Fruit fly (Drosophila melanogaster) whole organism, embryonic: ENCODE data around the gene CG10793.

Source experiments
- Atf6 ChIP-seq: fragments of 200-800 bp; sonication (Bioruptor generic); IDR thresholded peaks from 2 replicates; pipeline ENCODE4 v1.3.6; 2022; ENCODE audit warnings: missing biosample characterization, missing genetic modification characterization
- Awh ChIP-seq: fragments of 200-800 bp; sonication (Bioruptor generic); IDR thresholded peaks from 2 replicates; pipeline ENCODE4, ENCODE4 v1.3.6; 2022; ENCODE audit warnings: missing biosample characterization, missing genetic modification characterization
- B-H2 ChIP-seq: fragments of 200-800 bp; sonication (Bioruptor generic); optimal IDR thresholded peaks from 2 replicates; lab custom pipeline; 2018; ENCODE audit warnings: missing biosample characterization, mild to moderate bottlenecking, missing genetic modification characterization
- Blimp-1 ChIP-seq: fragments of 200-800 bp; sonication (Bioruptor generic); optimal IDR thresholded peaks from 3 replicates; lab custom pipeline; 2018; ENCODE audit warnings: missing biosample characterization, missing genetic modification characterization, mild to moderate bottlenecking, moderate library complexity, missing genetic modification reagents
- CG10147 ChIP-seq: fragments of 200-800 bp; sonication (Bioruptor generic); optimal IDR thresholded peaks from 2 replicates; lab custom pipeline; 2019; ENCODE audit warnings: missing biosample characterization, mild to moderate bottlenecking, missing genetic modification characterization, moderate library complexity
- CG10979 ChIP-seq: fragments of 200-800 bp; sonication (Bioruptor generic); optimal IDR thresholded peaks from 2 replicates; lab custom pipeline; 2018; ENCODE audit warnings: missing biosample characterization, mild to moderate bottlenecking, missing genetic modification characterization, moderate library complexity
- CG11456 ChIP-seq: fragments of 200-800 bp; sonication (Bioruptor generic); IDR thresholded peaks from 3 replicates; pipeline ENCODE4 v1.3.6; 2022; ENCODE audit warnings: missing biosample characterization, missing genetic modification characterization
- CG13894 ChIP-seq: fragments of 200-800 bp; sonication (Bioruptor generic); optimal IDR thresholded peaks from 3 replicates; lab custom pipeline; 2018; ENCODE audit warnings: missing biosample characterization, mild to moderate bottlenecking, missing genetic modification characterization, moderate library complexity
- CG16815 ChIP-seq: fragments of 200-800 bp; sonication (Bioruptor generic); optimal IDR thresholded peaks from 3 replicates; lab custom pipeline; 2017; ENCODE audit warnings: missing biosample characterization, mild to moderate bottlenecking, missing genetic modification characterization
- CG17328 ChIP-seq: fragments of 200-800 bp; sonication (Bioruptor generic); IDR thresholded peaks from 2 replicates; pipeline ENCODE4 v1.3.6; 2022; ENCODE audit warnings: missing biosample characterization, missing genetic modification characterization
- CG2129 ChIP-seq: fragments of 200-800 bp; sonication (Bioruptor generic); IDR thresholded peaks from 2 replicates; pipeline ENCODE4 v1.3.6; 2022; ENCODE audit warnings: missing biosample characterization, missing genetic modification characterization; ENCODE audit not compliant: partially characterized antibody
- CG4360 ChIP-seq: fragments of 200-800 bp; sonication (Bioruptor generic); IDR thresholded peaks from 2 replicates; pipeline ENCODE4 v1.3.6; 2022; ENCODE audit warnings: missing biosample characterization, missing genetic modification characterization
- CG43689 ChIP-seq: fragments of 200-800 bp; sonication (Bioruptor generic); IDR thresholded peaks from 2 replicates; pipeline ENCODE4 v1.3.6; 2022; ENCODE audit warnings: missing biosample characterization, missing genetic modification characterization
- CG4424 ChIP-seq: fragments of 200-800 bp; sonication (Bioruptor generic); optimal IDR thresholded peaks from 3 replicates; lab custom pipeline; 2016; ENCODE audit warnings: missing biosample characterization, missing genetic modification characterization
- CG7928 ChIP-seq: fragments of 200-800 bp; sonication (Bioruptor generic); optimal IDR thresholded peaks from 2 replicates; lab custom pipeline; 2017; ENCODE audit warnings: missing biosample characterization, mild to moderate bottlenecking, missing genetic modification characterization
- CG8290 ChIP-seq, 3 experiments: fragments of 200-800 bp; sonication (Bioruptor generic); optimal IDR thresholded peaks; 2 replicates each; lab custom pipeline; 2016 to 2019; ENCODE audit warnings: missing biosample characterization in 3 of 3, missing genetic modification characterization in 3 of 3, mild to moderate bottlenecking in 2 of 3, moderate library complexity in 1 of 3
- Dp ChIP-seq: fragments of 200-800 bp; sonication (Bioruptor generic); optimal IDR thresholded peaks from 2 replicates; lab custom pipeline; 2018; ENCODE audit warnings: missing biosample characterization, mild to moderate bottlenecking, missing genetic modification characterization, moderate library complexity
- E2f2 ChIP-seq: fragments of 200-800 bp; sonication (Bioruptor generic); IDR thresholded peaks from 2 replicates; pipeline ENCODE4 v1.3.6; 2022; ENCODE audit warnings: missing biosample characterization, missing genetic modification characterization
- Fer3 ChIP-seq: fragments of 200-800 bp; sonication (Bioruptor generic); optimal IDR thresholded peaks from 2 replicates; lab custom pipeline; 2018; ENCODE audit warnings: missing biosample characterization, mild to moderate bottlenecking, missing genetic modification characterization, moderate library complexity
- Gsc ChIP-seq: fragments of 200-800 bp; sonication (Bioruptor generic); IDR thresholded peaks from 2 replicates; pipeline ENCODE4 v1.3.6; 2022; ENCODE audit warnings: missing biosample characterization, missing genetic modification characterization
- HLH4C ChIP-seq: fragments of 200-800 bp; sonication (Bioruptor generic); IDR thresholded peaks from 3 replicates; pipeline ENCODE4 v1.3.6; 2022; ENCODE audit warnings: missing biosample characterization, missing genetic modification characterization; ENCODE audit not compliant: partially characterized antibody
- Hr51 ChIP-seq, 2 experiments: fragments of 200-800 bp; sonication (Bioruptor generic); optimal IDR thresholded peaks; 2 replicates in 1 of 2; 3 replicates in 1 of 2; lab custom pipeline; 2016 to 2018; ENCODE audit warnings: missing biosample characterization in 2 of 2, missing genetic modification characterization in 2 of 2, mild to moderate bottlenecking in 1 of 2, moderate library complexity in 1 of 2
- Jarid2 ChIP-seq: fragments of 200-800 bp; sonication (Bioruptor generic); optimal IDR thresholded peaks from 3 replicates; lab custom pipeline; 2017; ENCODE audit warnings: mild to moderate bottlenecking, missing biosample characterization, missing genetic modification reagents, missing genetic modification characterization
- Lim3 ChIP-seq: fragments of 200-800 bp; sonication (Bioruptor generic); IDR thresholded peaks from 2 replicates; pipeline ENCODE4 v1.3.6; 2022; ENCODE audit warnings: missing biosample characterization, missing genetic modification characterization
- Med ChIP-seq: fragments of 200-800 bp; sonication (Bioruptor generic); peaks from one replicate; lab custom pipeline; 2016; ENCODE audit warnings: missing biosample characterization, missing genetic modification characterization, mild to moderate bottlenecking, inconsistent platforms, moderate library complexity
- NFAT ChIP-seq: fragments of 200-800 bp; sonication (Bioruptor generic); IDR thresholded peaks from 2 replicates; pipeline ENCODE4 v1.3.6; 2022; ENCODE audit warnings: missing biosample characterization, missing genetic modification characterization
- Ravus ChIP-seq: fragments of 200-800 bp; sonication (Bioruptor generic); IDR thresholded peaks from 2 replicates; pipeline ENCODE4 v1.3.6; 2022; ENCODE audit warnings: missing biosample characterization, missing genetic modification characterization
- Rfx ChIP-seq: fragments of 200-800 bp; sonication (Bioruptor generic); IDR thresholded peaks from 2 replicates; pipeline ENCODE4 v1.3.6; 2022; ENCODE audit warnings: missing biosample characterization, missing genetic modification characterization
- Sin3A ChIP-seq: fragments of >200 bp; optimal IDR thresholded peaks from 2 replicates; lab custom pipeline; 2018
- Sox102F ChIP-seq: fragments of 200-800 bp; sonication (Bioruptor generic); optimal IDR thresholded peaks from 2 replicates; lab custom pipeline; 2018; ENCODE audit warnings: missing biosample characterization, mild to moderate bottlenecking, missing genetic modification characterization, moderate library complexity
- ato ChIP-seq: fragments of 200-800 bp; sonication (Bioruptor generic); IDR thresholded peaks from 2 replicates; pipeline ENCODE4 v1.3.6; 2022; ENCODE audit warnings: missing biosample characterization, missing genetic modification characterization; ENCODE audit not compliant: partially characterized antibody
- bbx ChIP-seq: fragments of 200-800 bp; sonication (Bioruptor generic); IDR thresholded peaks from 2 replicates; pipeline ENCODE4 v1.3.6; 2022; ENCODE audit warnings: missing biosample characterization, missing genetic modification characterization; ENCODE audit not compliant: partially characterized antibody
- chinmo ChIP-seq: fragments of 200-800 bp; sonication (Bioruptor generic); IDR thresholded peaks from 4 replicates; pipeline ENCODE4 v1.3.6; 2022; ENCODE audit warnings: missing biosample characterization, missing genetic modification characterization; ENCODE audit not compliant: partially characterized antibody
- dimm ChIP-seq: fragments of 200-800 bp; sonication (Bioruptor generic); IDR thresholded peaks from 2 replicates; pipeline ENCODE4 v1.3.6; 2022; ENCODE audit warnings: missing biosample characterization, missing genetic modification characterization
- dmrt99B ChIP-seq: fragments of 200-800 bp; sonication (Bioruptor generic); optimal IDR thresholded peaks from 2 replicates; lab custom pipeline; 2018; ENCODE audit warnings: missing biosample characterization, mild to moderate bottlenecking, missing genetic modification characterization, moderate library complexity
- esg ChIP-seq: fragments of 200-800 bp; sonication (Bioruptor generic); conservative IDR thresholded peaks from 2 replicates; pipeline ENCODE4 v1.3.6; 2022; ENCODE audit warnings: missing biosample characterization, missing genetic modification characterization
- fd3F ChIP-seq: fragments of 200-800 bp; sonication (Bioruptor generic); optimal IDR thresholded peaks from 2 replicates; lab custom pipeline; 2018; ENCODE audit warnings: missing biosample characterization, mild to moderate bottlenecking, missing genetic modification characterization, moderate library complexity
- gfzf ChIP-seq: fragments of 200-800 bp; sonication (Bioruptor generic); optimal IDR thresholded peaks from 2 replicates; lab custom pipeline; 2016; ENCODE audit warnings: missing biosample characterization, mild to moderate bottlenecking, missing genetic modification characterization, moderate library complexity
- inv ChIP-seq: fragments of 200-800 bp; sonication (Bioruptor generic); IDR thresholded peaks from 2 replicates; pipeline ENCODE4 v1.3.6; 2022; ENCODE audit warnings: missing biosample characterization, missing genetic modification characterization; ENCODE audit not compliant: partially characterized antibody
- kah ChIP-seq: fragments of 200-800 bp; sonication (Bioruptor generic); optimal IDR thresholded peaks from 2 replicates; lab custom pipeline; 2018; ENCODE audit warnings: missing biosample characterization, mild to moderate bottlenecking, missing genetic modification characterization
- mirr ChIP-seq: fragments of 200-800 bp; sonication (Bioruptor generic); optimal IDR thresholded peaks from 3 replicates; lab custom pipeline; 2018; ENCODE audit warnings: missing biosample characterization, mild to moderate bottlenecking, missing genetic modification characterization
- pum ChIP-seq: fragments of 200-800 bp; sonication (Bioruptor generic); optimal IDR thresholded peaks from 2 replicates; lab custom pipeline; 2016; ENCODE audit warnings: missing biosample characterization, missing genetic modification characterization
- row ChIP-seq: fragments of 200-800 bp; sonication (Bioruptor generic); IDR thresholded peaks from 3 replicates; pipeline ENCODE4 v1.3.6; 2022; ENCODE audit warnings: missing biosample characterization, missing genetic modification characterization
- slbo ChIP-seq: fragments of 200-800 bp; sonication (Bioruptor generic); IDR thresholded peaks from 2 replicates; pipeline ENCODE4 v1.3.6; 2022; ENCODE audit warnings: missing biosample characterization, missing genetic modification characterization
- stwl ChIP-seq: fragments of 200-800 bp; sonication (Bioruptor generic); optimal IDR thresholded peaks from 3 replicates; lab custom pipeline; 2018; ENCODE audit warnings: missing biosample characterization, mild to moderate bottlenecking, missing genetic modification characterization, moderate library complexity
- sug ChIP-seq: fragments of 200-800 bp; optimal IDR thresholded peaks from 2 replicates; lab custom pipeline; 2019; ENCODE audit warnings: missing biosample characterization, mild to moderate bottlenecking, missing genetic modification characterization, moderate library complexity
- zf30C ChIP-seq: fragments of 200-800 bp; sonication (Bioruptor generic); optimal IDR thresholded peaks from 3 replicates; lab custom pipeline; 2018; ENCODE audit warnings: missing biosample characterization, mild to moderate bottlenecking, missing genetic modification characterization

Gene CG10793

dm6 chrX:3297444-3298300 is 18.5 kb downstream of the CG10793 start (continued):
- peak; percentile 6 for TF ChIP-seq CG13894 (tag; lab: Kevin White, UChicago)
- TF ChIP-seq Awh = no peak
- 0 out of 4 replicates have a peak, but pooled peaks have one; percentile 17 for TF ChIP-seq chinmo (GFP tag; lab: Robert Waterston, UW)
- peak; percentile 36 for TF ChIP-seq row
- no peak for TF ChIP-seq Fer3 (tag; lab: Kevin White, UChicago)
- 0 out of 2 replicates have a peak, but pooled peaks have one; percentile 23 for TF ChIP-seq Rfx (GFP tag; lab: Robert Waterston, UW)
- TF ChIP-seq zf30C (GFP tag; lab: Kevin White, UChicago) = no peak
- TF ChIP-seq Gsc (GFP tag; lab: Robert Waterston, UW) = no peak
- no peak for TF ChIP-seq E2f2 (GFP tag; lab: Robert Waterston, UW)
- TF ChIP-seq Hr51 (GFP tag; optimal IDR thresholded peaks at IDR 0.05; lab: Kevin White, UChicago) = peak in 1 of 2 experiments; percentile 8
- TF ChIP-seq bbx = no peak
- no peak for TF ChIP-seq B-H2
- no peak for TF ChIP-seq ato
- no peak for TF ChIP-seq NFAT
- TF ChIP-seq Atf6 (GFP tag; lab: Robert Waterston, UW) = no peak
- no peak for TF ChIP-seq CG2129 (GFP tag; lab: Robert Waterston, UW)
- TF ChIP-seq CG17328 (GFP tag; lab: Robert Waterston, UW) = 0 out of 2 replicates have a peak, but pooled peaks have one; percentile 8
- TF ChIP-seq CG4424 = peak; percentile 41
- no peak for TF ChIP-seq CG4360 (GFP tag; lab: Robert Waterston, UW)
- TF ChIP-seq CG11456 (GFP tag; lab: Robert Waterston, UW) = no peak
- TF ChIP-seq HLH4C (GFP tag; lab: Robert Waterston, UW) = no peak
- TF ChIP-seq sug (tag; lab: Kevin White, UChicago) = peak; percentile 13
- TF ChIP-seq Med = peak; percentile 68
- TF ChIP-seq CG16815 (GFP tag; lab: Kevin White, UChicago) = no peak
- TF ChIP-seq Dp = no peak
- TF ChIP-seq Ravus (GFP tag; lab: Robert Waterston, UW) = no peak
- no peak for TF ChIP-seq CG10979
- TF ChIP-seq CG7928 (GFP tag; lab: Kevin White, UChicago) = no peak
- no peak for TF ChIP-seq CG8290 (GFP tag; optimal IDR thresholded peaks at IDR 0.05; lab: Kevin White, UChicago)
- TF ChIP-seq CG8290 (tag; optimal IDR thresholded peaks at IDR 0.05; lab: Kevin White, UChicago) = no peak
- peak; percentile 16 for TF ChIP-seq Blimp-1
- TF ChIP-seq esg (GFP tag; lab: Robert Waterston, UW) = no peak
- peak; percentile 15 for TF ChIP-seq dmrt99B (tag; lab: Kevin White, UChicago)
- peak; percentile 31 for TF ChIP-seq slbo (GFP tag; lab: Robert Waterston, UW)
- peak; percentile 23 for TF ChIP-seq mirr
- TF ChIP-seq inv (GFP tag; lab: Robert Waterston, UW) = no peak
- no peak for TF ChIP-seq pum (GFP tag; lab: Kevin White, UChicago)
- no peak for TF ChIP-seq kah (GFP tag; lab: Kevin White, UChicago)
- no peak for TF ChIP-seq CG43689 (GFP tag; lab: Robert Waterston, UW)
- no peak for TF ChIP-seq fd3F (GFP tag; lab: Kevin White, UChicago)
- peak; percentile 30 for TF ChIP-seq Sox102F (GFP tag; lab: Kevin White, UChicago)
- no peak for TF ChIP-seq Jarid2 (GFP tag; lab: Kevin White, UChicago)
- TF ChIP-seq gfzf (GFP tag; lab: Kevin White, UChicago) = no peak
- no peak for TF ChIP-seq dimm
- no peak for TF ChIP-seq CG10147 (GFP tag; lab: Kevin White, UChicago)
- no peak for TF ChIP-seq Sin3A (lab: Kevin White, UChicago)
- TF ChIP-seq stwl = no peak
- TF ChIP-seq Lim3 (GFP tag; lab: Robert Waterston, UW) = no peak
